Worm (Caenorhabditis elegans): ENCODE measurements around the gene T05H4.3.

ce11 chrV:6458302-6458998 lies 16.3 kb downstream of the T05H4.3 start:
- no peak for TF ChIP-seq nhr-76 (tag; optimal IDR thresholded peaks at IDR 0.05)
- no peak for TF ChIP-seq snpc-4 (tag; optimal IDR thresholded peaks at IDR 0.05)
- no peak for TF ChIP-seq mab-5 (tag; optimal IDR thresholded peaks at IDR 0.05)
- TF ChIP-seq unc-62 (GFP tag; optimal IDR thresholded peaks at IDR 0.05), result no peak
- TF ChIP-seq hlh-1 (tag; optimal IDR thresholded peaks at IDR 0.05), result no peak
- no peak for TF ChIP-seq blmp-1 (tag; optimal IDR thresholded peaks at IDR 0.05)
- TF ChIP-seq sem-2 (GFP tag; optimal IDR thresholded peaks at IDR 0.05), result no peak

Data from whole organism, mixed stage, embryonic.